Fruit fly (Drosophila melanogaster): Measurements from ENCODE around the gene Idgf1.

Idgf1 gene

dm6 chr2L:16486001-16486793 lies 41.1 kb downstream of the Idgf1 start (continued):
- no peak for TF ChIP-seq Chrac-16 (GFP tag; optimal IDR thresholded peaks at IDR 0.05)
- TF ChIP-seq CG7987 (GFP tag; optimal IDR thresholded peaks at IDR 0.05), result peak; percentile 54
- TF ChIP-seq ap (GFP tag; IDR thresholded peaks at IDR 0.05), result 0 out of 2 replicates have a peak, but pooled peaks have one; percentile 29
- TF ChIP-seq Sin3A (optimal IDR thresholded peaks at IDR 0.05), result no peak
- TF ChIP-seq stwl (tag; optimal IDR thresholded peaks at IDR 0.05), result peak; percentile 11
- peak; percentile 21 for TF ChIP-seq MTF-1 (GFP tag; optimal IDR thresholded peaks at IDR 0.05; ENCODE audit: borderline replicate concordance)
- TF ChIP-seq Rfx (GFP tag; IDR thresholded peaks at IDR 0.05), result peak; percentile 57
- no peak for TF ChIP-seq cato (GFP tag; optimal IDR thresholded peaks at IDR 0.05; ENCODE audit: borderline replicate concordance)
- peak; percentile 15 for TF ChIP-seq CG17802 (tag; optimal IDR thresholded peaks at IDR 0.05)
- peak; percentile 10 for TF ChIP-seq shn (GFP tag; optimal IDR thresholded peaks at IDR 0.05)
- TF ChIP-seq bbx (GFP tag; IDR thresholded peaks at IDR 0.05; ENCODE audit: partially characterized antibody), result no peak
- peak; percentile 20 for TF ChIP-seq CG10543 (GFP tag; optimal IDR thresholded peaks at IDR 0.05)
- TF ChIP-seq CG12942 (GFP tag; optimal IDR thresholded peaks at IDR 0.05), result peak; percentile 34
- peak; percentile 33 for TF ChIP-seq CG9609 (GFP tag; optimal IDR thresholded peaks at IDR 0.05)
- TF ChIP-seq gem (tag; optimal IDR thresholded peaks at IDR 0.05), result peak; percentile 33
- TF ChIP-seq Atf-2 (GFP tag; optimal IDR thresholded peaks at IDR 0.05), result peak; percentile 20
- TF ChIP-seq NC2β (GFP tag; optimal IDR thresholded peaks at IDR 0.05), result peak; percentile 58
- TF ChIP-seq CG4282 (GFP tag; optimal IDR thresholded peaks at IDR 0.05), result peak; percentile 40
- no peak for TF ChIP-seq CG6654 (GFP tag; optimal IDR thresholded peaks at IDR 0.05)
- peak; percentile 9; the same call in 1 of the 2 replicates for TF ChIP-seq chm (GFP tag; IDR thresholded peaks at IDR 0.05)
- TF ChIP-seq CHES-1-like (GFP tag; optimal IDR thresholded peaks at IDR 0.05), result peak; percentile 12
- TF ChIP-seq CG34224 (GFP tag; IDR thresholded peaks at IDR 0.05; ENCODE audit: partially characterized antibody), result no peak
- TF ChIP-seq nerfin-1 (tag; optimal IDR thresholded peaks at IDR 0.05), result peak; percentile 37
- TF ChIP-seq Bgb (GFP tag; IDR thresholded peaks at IDR 0.05; ENCODE audit: partially characterized antibody), result no peak
- TF ChIP-seq CG12071 (GFP tag; optimal IDR thresholded peaks at IDR 0.05), result peak; percentile 31
- no peak for TF ChIP-seq pnt (GFP tag; optimal IDR thresholded peaks at IDR 0.05)
- TF ChIP-seq otp (GFP tag; IDR thresholded peaks at IDR 0.05), result peak; percentile 64; the same call in 1 of the 3 replicates
- TF ChIP-seq slbo (GFP tag; IDR thresholded peaks at IDR 0.05), result peak; percentile 62
- peak; percentile 37 for TF ChIP-seq NK7.1 (GFP tag; optimal IDR thresholded peaks at IDR 0.05)
- TF ChIP-seq tll (GFP tag; optimal IDR thresholded peaks at IDR 0.05), result peak in 1 of 2 experiments; percentile 68
- peak; percentile 19 for TF ChIP-seq Antp (GFP tag; optimal IDR thresholded peaks at IDR 0.05)
- peak; percentile 14 for TF ChIP-seq Abd-B (GFP tag; optimal IDR thresholded peaks at IDR 0.05)
- peak; percentile 37; the same call in 1 of the 3 replicates for TF ChIP-seq knrl (GFP tag; IDR thresholded peaks at IDR 0.05; ENCODE audit: partially characterized antibody)
- peak; percentile 36 for TF ChIP-seq oc (tag; optimal IDR thresholded peaks at IDR 0.05)
- peak; percentile 12 for TF ChIP-seq CG18619 (GFP tag; optimal IDR thresholded peaks at IDR 0.05)
- TF ChIP-seq CG1233 (GFP tag; optimal IDR thresholded peaks at IDR 0.05), result peak; percentile 46
- no peak for TF ChIP-seq run (tag; optimal IDR thresholded peaks at IDR 0.05)
- TF ChIP-seq CG13775 (GFP tag; optimal IDR thresholded peaks at IDR 0.05), result peak; percentile 33
- TF ChIP-seq pho (GFP tag; optimal IDR thresholded peaks at IDR 0.05), result peak; percentile 21
- TF ChIP-seq tx (GFP tag; optimal IDR thresholded peaks at IDR 0.05), result no peak
- no peak for TF ChIP-seq CG31441 (GFP tag; IDR thresholded peaks at IDR 0.05)
- TF ChIP-seq CG14710 (tag; optimal IDR thresholded peaks at IDR 0.05), result peak; percentile 20
- peak; percentile 40 for TF ChIP-seq CG18599 (GFP tag; optimal IDR thresholded peaks at IDR 0.05)
- TF ChIP-seq CG1603 (tag; optimal IDR thresholded peaks at IDR 0.05), result peak; percentile 42
- no peak for TF ChIP-seq jigr1 (GFP tag; IDR thresholded peaks at IDR 0.05)
- TF ChIP-seq CG3726 (GFP tag; IDR thresholded peaks at IDR 0.05), result no peak
- TF ChIP-seq Dip3 (GFP tag; optimal IDR thresholded peaks at IDR 0.05), result peak; percentile 22
- no peak for TF ChIP-seq ato (GFP tag; IDR thresholded peaks at IDR 0.05; ENCODE audit: partially characterized antibody)
